Worm (Caenorhabditis elegans): ENCODE data around the gene ZC376.8.

Gene ZC376.8

ce11 chrV:14145267-14145666 lies 34.8 kb upstream of the ZC376.8 start, which contains the start of gene par-1:
par-1 (minus strand) TSS chrV:14145367.
- TF ChIP-seq ceh-31 (tag; optimal IDR thresholded peaks at IDR 0.05), result no peak
- TF ChIP-seq ahr-1 (tag; optimal IDR thresholded peaks at IDR 0.05), result no peak
- TF ChIP-seq hlh-30 (tag; optimal IDR thresholded peaks at IDR 0.05; ENCODE audit: insufficient read depth), result no peak
- TF ChIP-seq tbx-7 (tag; optimal IDR thresholded peaks at IDR 0.05), result no peak
- TF ChIP-seq sox-4 (tag; optimal IDR thresholded peaks at IDR 0.05), result no peak
- TF ChIP-seq ceh-14 (tag; optimal IDR thresholded peaks at IDR 0.05), result no peak
- TF ChIP-seq nhr-11 (tag; optimal IDR thresholded peaks at IDR 0.05), result no peak
- TF ChIP-seq elt-2 (tag; optimal IDR thresholded peaks at IDR 0.05), result no peak
- no peak for TF ChIP-seq pat-9 (tag; optimal IDR thresholded peaks at IDR 0.05)
- TF ChIP-seq C08G9.2 (tag; optimal IDR thresholded peaks at IDR 0.05), result no peak
- no peak for TF ChIP-seq ama-1 (optimal IDR thresholded peaks at IDR 0.05)
- no peak for TF ChIP-seq gmeb-2 (tag; optimal IDR thresholded peaks at IDR 0.05)

- TF ChIP-seq hlh-30 (tag; optimal IDR thresholded peaks at IDR 0.05; ENCODE audit: insufficient read depth) (no peak), hlh-15 (tag; optimal IDR thresholded peaks at IDR 0.05) (no peak), pax-1 (tag; optimal IDR thresholded peaks at IDR 0.05) (no peak), K09A11.1 (tag; optimal IDR thresholded peaks at IDR 0.05; ENCODE audit: insufficient read depth) (no peak), ceh-24 (tag; optimal IDR thresholded peaks at IDR 0.05) (no peak), syd-9 (tag; optimal IDR thresholded peaks at IDR 0.05) (no peak), rnt-1 (tag; optimal IDR thresholded peaks at IDR 0.05) (no peak), ceh-19 (GFP tag; optimal IDR thresholded peaks at IDR 0.05) (no peak), tbx-7 (tag; optimal IDR thresholded peaks at IDR 0.05) (no peak), ahr-1 (tag; optimal IDR thresholded peaks at IDR 0.05) (no peak), ama-1 (optimal IDR thresholded peaks at IDR 0.05) (no peak), mec-3 (tag; optimal IDR thresholded peaks at IDR 0.05; ENCODE audit: borderline replicate concordance) (no peak), unc-86 (tag; optimal IDR thresholded peaks at IDR 0.05) (no peak), pha-4 (tag; optimal IDR thresholded peaks at IDR 0.05) (no peak), pros-1 (tag; optimal IDR thresholded peaks at IDR 0.05) (no peak)
Measured at ce11 chrV:14146199-14146598, 33.8 kb upstream of the ZC376.8 start, which contains the start of gene acs-10. acs-10 (plus strand) TSS chrV:14146499.

- TF ChIP-seq odd-2 (tag; optimal IDR thresholded peaks at IDR 0.05) (no peak), fkh-10 (GFP tag; optimal IDR thresholded peaks at IDR 0.05) (no peak), sox-2 (GFP tag; IDR thresholded peaks at IDR 0.05) (no peak), C08G9.2 (tag; optimal IDR thresholded peaks at IDR 0.05) (no peak), ceh-30 (tag; optimal IDR thresholded peaks at IDR 0.05) (no peak), dmd-4 (tag; optimal IDR thresholded peaks at IDR 0.05; ENCODE audit: borderline replicate concordance) (no peak), ceh-9 (tag; optimal IDR thresholded peaks at IDR 0.05) (no peak), lin-11 (tag; optimal IDR thresholded peaks at IDR 0.05) (no peak), dve-1 (tag; optimal IDR thresholded peaks at IDR 0.05) (no peak), ceh-19 (GFP tag; optimal IDR thresholded peaks at IDR 0.05) (no peak), hlh-13 (GFP tag; optimal IDR thresholded peaks at IDR 0.05) (no peak)
Measured at ce11 chrV:14147114-14147513, 32.9 kb upstream of the ZC376.8 start.

DNA sequence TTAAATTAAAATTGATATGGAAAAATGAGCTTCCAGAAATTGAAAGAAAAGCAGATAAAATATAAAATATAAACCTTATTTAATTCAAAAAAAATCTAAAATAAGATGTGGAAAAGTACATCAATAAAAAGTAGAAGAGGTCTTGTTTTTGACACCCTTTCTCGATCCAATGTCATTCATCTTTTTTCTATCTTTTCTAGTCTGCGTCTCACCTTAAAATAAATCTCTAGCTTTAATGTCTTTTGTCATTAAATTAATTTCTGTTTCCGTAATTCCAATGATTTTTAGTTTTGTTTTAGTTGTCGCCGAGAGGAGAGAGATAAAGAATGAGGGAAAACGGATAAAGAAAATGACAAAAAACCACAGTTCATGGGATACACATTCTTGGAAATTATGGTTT lies 30.9 kb upstream of the ZC376.8 start:
- TF ChIP-seq sox-4 (tag; optimal IDR thresholded peaks at IDR 0.05) (no peak), mec-3 (tag; optimal IDR thresholded peaks at IDR 0.05; ENCODE audit: borderline replicate concordance) (no peak), Y22D7AL.16 (tag; optimal IDR thresholded peaks at IDR 0.05) (no peak), ceh-30 (tag; optimal IDR thresholded peaks at IDR 0.05) (no peak), ceh-2 (tag; optimal IDR thresholded peaks at IDR 0.05) (no peak), syd-9 (tag; optimal IDR thresholded peaks at IDR 0.05) (no peak), ceh-22 (tag; optimal IDR thresholded peaks at IDR 0.05) (no peak)

DNA sequence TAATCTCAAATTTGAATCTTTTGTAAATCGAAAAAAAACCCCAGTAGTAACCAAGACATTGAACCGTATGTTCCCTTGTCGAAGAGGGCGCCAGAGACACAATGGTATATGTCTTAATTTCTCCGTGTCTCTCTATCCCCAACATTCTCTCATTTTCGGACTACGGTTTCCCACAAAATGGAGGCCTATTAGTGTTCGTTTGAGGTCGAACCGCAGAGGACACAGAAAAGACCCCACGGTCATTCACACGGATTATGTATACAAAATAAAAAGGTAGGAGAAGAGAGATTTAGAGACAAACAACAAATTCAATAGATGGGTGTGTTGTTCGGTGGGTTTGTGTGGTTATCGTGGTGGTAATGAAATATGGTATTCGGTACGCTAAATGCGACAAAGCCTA lies 29.1 kb upstream of the ZC376.8 start:
- TF ChIP-seq dve-1 (tag; optimal IDR thresholded peaks at IDR 0.05) (no peak), ztf-16 (tag; optimal IDR thresholded peaks at IDR 0.05) (no peak), unc-55 (GFP tag; optimal IDR thresholded peaks at IDR 0.05) (no peak), unc-42 (tag; optimal IDR thresholded peaks at IDR 0.05) (no peak), syd-9 (tag; optimal IDR thresholded peaks at IDR 0.05) (no peak), hlh-13 (GFP tag; optimal IDR thresholded peaks at IDR 0.05) (no peak)
